Worm (Caenorhabditis elegans): ENCODE data around the gene lron-1.

The lron-1 gene

DNA sequence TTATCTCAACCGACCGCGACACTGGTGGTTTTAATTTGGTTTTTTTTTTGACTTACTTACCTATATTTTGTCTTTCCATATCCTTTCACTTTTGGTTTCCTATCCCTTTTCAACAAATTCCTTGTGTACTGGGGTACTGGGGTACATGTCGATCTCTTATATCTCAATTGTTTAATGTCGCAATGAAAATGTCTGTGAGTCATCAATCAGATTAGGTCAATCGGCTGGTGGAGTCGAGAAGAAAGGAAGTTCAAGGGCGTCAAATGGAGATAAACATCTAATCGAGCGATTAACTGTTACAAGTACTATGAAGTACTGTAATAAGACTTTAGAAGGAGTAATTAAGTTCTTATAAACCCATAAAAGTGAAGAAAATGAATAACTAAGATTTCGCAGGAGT is 3.4 kb downstream of the lron-1 start:
- TF ChIP-seq unc-55 (GFP tag; optimal IDR thresholded peaks at IDR 0.05) (peak; percentile 68), eyg-1 (tag; optimal IDR thresholded peaks at IDR 0.05) (no peak)

DNA sequence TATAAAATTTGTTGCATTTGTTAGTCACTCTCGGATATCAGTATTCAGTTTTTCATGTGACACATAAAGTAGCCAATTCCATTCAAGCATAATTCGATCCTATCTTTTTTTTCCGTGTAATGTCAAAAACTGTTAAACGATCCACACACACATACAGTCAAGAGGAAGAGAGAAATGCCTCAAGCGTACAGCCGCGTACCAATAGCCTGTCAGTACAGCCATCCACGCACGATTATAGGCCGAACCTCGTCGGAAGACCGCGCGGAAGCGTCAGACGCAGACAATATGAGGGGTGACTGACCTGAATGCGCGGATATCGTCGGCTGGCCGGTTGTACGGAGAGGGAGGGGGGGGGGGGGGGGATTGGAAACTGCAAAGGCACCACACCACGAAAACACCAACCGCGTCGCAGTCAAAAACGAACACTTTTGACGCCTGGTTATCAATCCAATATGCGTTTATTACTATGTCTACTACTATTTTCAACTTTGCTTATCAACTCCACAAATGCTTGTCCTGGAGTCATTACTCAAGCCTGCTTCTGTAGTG is 5.1 kb downstream of the lron-1 start, which contains the start of gene let-4:
TSS of gene let-4 (plus strand) at position 357 of the 549 bp plus-strand sequence.
- TF ChIP-seq nfya-1 (tag; optimal IDR thresholded peaks at IDR 0.05) (peak; percentile 23), ceh-9 (tag; optimal IDR thresholded peaks at IDR 0.05) (no peak)

DNA sequence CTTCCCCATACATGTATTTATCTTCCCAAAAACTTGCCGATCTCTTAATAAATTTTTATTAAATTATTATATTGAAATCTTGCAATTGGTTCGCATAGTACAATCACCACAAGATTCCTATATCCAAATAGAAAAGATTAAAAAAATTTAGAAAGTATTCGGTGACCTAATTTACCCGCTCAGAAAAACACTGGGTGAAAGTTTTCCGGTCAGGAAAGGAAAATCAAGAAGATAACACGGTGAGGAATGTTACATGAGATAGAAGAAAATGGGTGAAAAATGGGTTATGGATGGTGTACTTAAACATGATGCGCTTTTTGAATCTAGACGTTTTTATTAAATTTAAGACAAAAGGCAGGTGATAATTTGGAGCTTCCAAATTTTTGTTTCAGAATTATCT is 8.3 kb downstream of the lron-1 start:
- TF ChIP-seq ceh-34 (tag; optimal IDR thresholded peaks at IDR 0.05) (no peak), dmd-4 (tag; optimal IDR thresholded peaks at IDR 0.05; ENCODE audit: borderline replicate concordance) (no peak), hlh-8 (tag; optimal IDR thresholded peaks at IDR 0.05) (no peak), pax-1 (tag; optimal IDR thresholded peaks at IDR 0.05) (no peak), ceh-19 (GFP tag; optimal IDR thresholded peaks at IDR 0.05) (no peak), fax-1 (tag; optimal IDR thresholded peaks at IDR 0.05) (no peak), ahr-1 (tag; optimal IDR thresholded peaks at IDR 0.05) (no peak)

DNA sequence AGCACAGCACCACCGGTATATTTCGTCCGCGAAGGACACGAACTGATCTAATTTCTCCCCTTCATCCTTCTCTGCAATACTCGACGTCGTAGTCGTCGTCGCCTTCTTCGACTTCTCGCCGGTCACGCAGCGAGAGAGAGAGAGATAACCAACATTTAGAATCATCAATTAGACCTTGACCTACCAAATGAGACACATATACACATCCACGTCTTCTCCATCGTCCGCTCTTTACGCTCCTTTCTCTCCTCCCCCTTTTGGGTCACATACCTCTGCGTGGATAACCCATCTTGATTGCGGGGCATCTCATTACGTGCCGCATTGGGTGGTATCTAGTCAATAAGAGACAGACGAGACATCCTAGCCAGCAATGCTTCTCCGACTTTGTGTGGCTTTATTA is 8.9 kb downstream of the lron-1 start, which contains the start of gene sym-1:
TSS of gene sym-1 (plus strand) at position 194 of the 400 bp plus-strand sequence.
- TF ChIP-seq dve-1 (tag; optimal IDR thresholded peaks at IDR 0.05) (no peak), ref-2 (tag; optimal IDR thresholded peaks at IDR 0.05) (peak; percentile 56), rnt-1 (tag; optimal IDR thresholded peaks at IDR 0.05) (peak; percentile 45), lim-6 (tag; optimal IDR thresholded peaks at IDR 0.05) (no peak), ceh-2 (tag; optimal IDR thresholded peaks at IDR 0.05) (peak; percentile 14)

DNA sequence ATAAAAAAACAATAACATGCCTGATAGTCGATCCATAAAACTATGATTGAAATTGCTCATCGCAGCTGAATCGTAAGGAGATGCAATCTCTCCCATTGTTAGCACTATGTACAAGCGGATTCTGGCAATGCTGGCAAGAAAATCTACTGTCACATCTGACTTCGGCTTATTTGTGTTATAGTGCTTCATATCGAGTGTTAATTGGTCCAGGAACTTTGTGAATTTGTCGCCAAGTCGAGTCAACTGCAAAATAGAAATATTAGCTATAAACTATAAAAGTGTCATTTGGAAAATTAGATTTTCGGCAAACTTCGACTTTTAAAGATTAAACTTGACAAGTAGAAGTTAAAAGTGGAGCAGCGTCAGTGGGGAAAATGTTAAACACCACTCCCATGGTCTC is 11.8 kb downstream of the lron-1 start:
- TF ChIP-seq ceh-6 (GFP tag; optimal IDR thresholded peaks at IDR 0.05) (no peak), hlh-6 (tag; optimal IDR thresholded peaks at IDR 0.05) (no peak), mec-3 (tag; optimal IDR thresholded peaks at IDR 0.05; ENCODE audit: borderline replicate concordance) (no peak), hlh-30 (tag; optimal IDR thresholded peaks at IDR 0.05; ENCODE audit: insufficient read depth) (no peak), pros-1 (tag; optimal IDR thresholded peaks at IDR 0.05) (no peak), tbx-2 (tag; optimal IDR thresholded peaks at IDR 0.05) (no peak), pha-4 (tag; optimal IDR thresholded peaks at IDR 0.05) (no peak)

DNA sequence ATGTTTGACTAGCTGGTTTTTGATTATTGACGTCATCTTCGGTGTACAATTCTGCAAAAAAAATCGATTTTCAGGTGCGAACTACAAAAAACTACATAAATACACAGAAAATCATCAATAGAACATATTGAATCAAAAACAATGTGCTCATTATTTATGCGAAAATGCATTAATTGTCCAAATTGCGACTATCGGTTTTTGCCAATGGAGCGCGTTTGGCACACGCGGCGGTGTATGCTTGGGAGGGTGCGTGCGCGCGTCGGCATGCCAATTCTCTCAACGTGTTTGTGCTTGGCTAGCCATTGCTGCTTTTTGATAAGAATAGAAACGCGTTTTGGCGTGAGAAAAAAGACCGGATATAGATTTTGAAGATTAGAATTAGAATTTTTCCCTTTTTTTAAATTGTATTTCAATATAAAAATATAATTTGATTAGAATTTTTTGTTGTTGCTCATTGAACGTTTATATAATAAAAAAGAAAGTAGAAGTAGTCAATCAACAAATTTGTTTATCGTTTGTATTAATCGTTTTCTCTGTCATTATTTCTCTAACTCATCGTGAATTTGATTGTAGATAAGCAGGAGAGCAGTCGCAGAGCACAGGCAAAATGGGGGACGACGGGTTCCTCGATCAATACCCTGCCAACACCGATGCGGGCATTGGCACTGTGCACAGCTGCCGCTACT is 16.7 kb downstream of the lron-1 start, which contains the start of the genes C44H4.4 and tap-1:
TSS of gene C44H4.4 (minus strand) at position 51 of the 686 bp plus-strand sequence.
TSS of gene tap-1 (plus strand) at position 574 of the 686 bp plus-strand sequence.
- TF ChIP-seq tbx-2 (tag; optimal IDR thresholded peaks at IDR 0.05) (no peak), pat-9 (tag; optimal IDR thresholded peaks at IDR 0.05) (no peak), ahr-1 (tag; optimal IDR thresholded peaks at IDR 0.05) (no peak), fax-1 (tag; optimal IDR thresholded peaks at IDR 0.05) (no peak), pag-3 (tag; optimal IDR thresholded peaks at IDR 0.05; ENCODE audit: borderline replicate concordance) (no peak), ref-2 (tag; optimal IDR thresholded peaks at IDR 0.05) (no peak), ceh-45 (GFP tag; IDR thresholded peaks at IDR 0.05) (no peak), pha-4 (tag; optimal IDR thresholded peaks at IDR 0.05) (no peak), unc-42 (tag; optimal IDR thresholded peaks at IDR 0.05) (peak; percentile 87), ceh-48 (tag; optimal IDR thresholded peaks at IDR 0.05) (peak; percentile 77), ceh-18 (tag; optimal IDR thresholded peaks at IDR 0.05) (no peak), sox-4 (tag; optimal IDR thresholded peaks at IDR 0.05) (no peak), nhr-11 (tag; optimal IDR thresholded peaks at IDR 0.05) (no peak), lim-6 (tag; optimal IDR thresholded peaks at IDR 0.05) (no peak), madf-2 (tag; optimal IDR thresholded peaks at IDR 0.05) (no peak), ceh-31 (tag; optimal IDR thresholded peaks at IDR 0.05) (peak; percentile 56), ceh-14 (tag; optimal IDR thresholded peaks at IDR 0.05) (peak; percentile 40), fkh-10 (GFP tag; optimal IDR thresholded peaks at IDR 0.05) (no peak), ceh-2 (tag; optimal IDR thresholded peaks at IDR 0.05) (no peak), pros-1 (tag; optimal IDR thresholded peaks at IDR 0.05) (no peak), dve-1 (tag; optimal IDR thresholded peaks at IDR 0.05) (no peak), nfya-1 (tag; optimal IDR thresholded peaks at IDR 0.05) (peak; percentile 29), pha-2 (tag; optimal IDR thresholded peaks at IDR 0.05) (no peak), pqm-1 (tag; optimal IDR thresholded peaks at IDR 0.05) (no peak), gmeb-2 (tag; optimal IDR thresholded peaks at IDR 0.05) (no peak), T23F11.4 (GFP tag; optimal IDR thresholded peaks at IDR 0.05) (no peak), sdc-2 (tag; optimal IDR thresholded peaks at IDR 0.05) (no peak), K02D7.2 (tag; optimal IDR thresholded peaks at IDR 0.05) (no peak)

Data from whole organism, late embryonic.